Worm (Caenorhabditis elegans) whole organism, mixed stage, embryonic: ENCODE results near the gene fbxb-78.

Experiments
- M03D4.4 ChIP-seq: sonication (generic microtip); optimal IDR thresholded peaks from 2 replicates; lab custom pipeline; 2017; ENCODE audit warnings: mild to moderate bottlenecking, missing genetic modification characterization, missing compliant biosample characterization
- bed-3 ChIP-seq: fragments of 200-800 bp; sonication (Bioruptor generic); optimal IDR thresholded peaks from 3 replicates; lab custom pipeline; 2018; ENCODE audit warnings: mild to moderate bottlenecking, missing genetic modification characterization, moderate library complexity, missing compliant biosample characterization
- ceh-39 ChIP-seq: fragments of 150-350 bp; optimal IDR thresholded peaks from 2 replicates; lab custom pipeline; 2014; ENCODE audit warnings: missing biosample characterization, missing genetic modification characterization
- ceh-43 ChIP-seq: fragments of 200-800 bp; sonication (Bioruptor generic); optimal IDR thresholded peaks from 2 replicates; lab custom pipeline; 2018; ENCODE audit warnings: mild to moderate bottlenecking, missing genetic modification characterization, moderate library complexity, missing compliant biosample characterization
- ceh-83 ChIP-seq: fragments of 200-800 bp; sonication (Bioruptor generic); optimal IDR thresholded peaks from 2 replicates; lab custom pipeline; 2018; ENCODE audit warnings: mild to moderate bottlenecking, missing genetic modification characterization, missing compliant biosample characterization
- ces-1 ChIP-seq: fragments of 150-350 bp; optimal IDR thresholded peaks from 2 replicates; lab custom pipeline; 2014; ENCODE audit warnings: missing biosample characterization, missing genetic modification reagents, missing genetic modification characterization
- cnd-1 ChIP-seq: fragments of 200-800 bp; sonication (Bioruptor generic); optimal IDR thresholded peaks from 2 replicates; lab custom pipeline; 2018; ENCODE audit warnings: mild to moderate bottlenecking, missing genetic modification characterization, missing compliant biosample characterization
- drap-1 ChIP-seq: fragments of 200-800 bp; sonication (Bioruptor generic); optimal IDR thresholded peaks from 3 replicates; lab custom pipeline; 2018; ENCODE audit warnings: mild to moderate bottlenecking, missing genetic modification characterization, missing compliant biosample characterization
- elt-1 ChIP-seq: sonication (generic microtip); optimal IDR thresholded peaks from 2 replicates; lab custom pipeline; 2017; ENCODE audit warnings: missing genetic modification characterization, mild to moderate bottlenecking, missing compliant biosample characterization, antibody characterized with exemption, moderate library complexity, borderline replicate concordance; ENCODE audit not compliant: insufficient read depth
- flh-1 ChIP-seq: fragments of 200-800 bp; sonication (Bioruptor generic); optimal IDR thresholded peaks from 2 replicates; lab custom pipeline; 2018; ENCODE audit warnings: mild to moderate bottlenecking, missing genetic modification characterization, moderate library complexity, missing compliant biosample characterization
- ham-2 ChIP-seq: fragments of 200-800 bp; sonication (Bioruptor generic); optimal IDR thresholded peaks from 2 replicates; lab custom pipeline; 2018; ENCODE audit warnings: mild to moderate bottlenecking, missing genetic modification characterization, missing compliant biosample characterization
- hlh-1 ChIP-seq: fragments of 150-350 bp; optimal IDR thresholded peaks from 2 replicates; lab custom pipeline; 2014; ENCODE audit warnings: missing biosample characterization, missing genetic modification reagents, missing genetic modification characterization
- lin-13 ChIP-seq: fragments of 150-350 bp; optimal IDR thresholded peaks from 2 replicates; lab custom pipeline; 2014; ENCODE audit warnings: missing biosample characterization, missing genetic modification characterization
- lin-32 ChIP-seq: fragments of 200-800 bp; sonication (Bioruptor generic); optimal IDR thresholded peaks from 2 replicates; lab custom pipeline; 2018; ENCODE audit warnings: mild to moderate bottlenecking, missing genetic modification characterization, missing compliant biosample characterization
- lsy-2 ChIP-seq: fragments of 150-350 bp; optimal IDR thresholded peaks from 2 replicates; lab custom pipeline; 2014; ENCODE audit warnings: missing biosample characterization, missing genetic modification characterization
- mab-5 ChIP-seq: fragments of 150-350 bp; optimal IDR thresholded peaks from 2 replicates; lab custom pipeline; 2014; ENCODE audit warnings: missing biosample characterization, missing genetic modification characterization
- mep-1 ChIP-seq: fragments of 150-350 bp; optimal IDR thresholded peaks from 2 replicates; lab custom pipeline; 2017; ENCODE audit warnings: missing biosample characterization, missing genetic modification reagents, missing genetic modification characterization, inconsistent platforms
- mls-2 ChIP-seq: sonication (generic microtip); optimal IDR thresholded peaks from 2 replicates; lab custom pipeline; 2016; ENCODE audit warnings: mild to moderate bottlenecking, missing genetic modification characterization, moderate library complexity, missing compliant biosample characterization
- nhr-12 ChIP-seq: fragments of 150-350 bp; optimal IDR thresholded peaks from 2 replicates; lab custom pipeline; 2014; ENCODE audit warnings: missing biosample characterization, missing genetic modification characterization
- nhr-2 ChIP-seq: fragments of 150-350 bp; optimal IDR thresholded peaks from 2 replicates; lab custom pipeline; 2014; ENCODE audit warnings: missing biosample characterization, missing genetic modification characterization
- nhr-28 ChIP-seq: fragments of 150-350 bp; optimal IDR thresholded peaks from 2 replicates; lab custom pipeline; 2014; ENCODE audit warnings: missing biosample characterization, missing genetic modification characterization
- nhr-76 ChIP-seq: sonication (generic microtip); optimal IDR thresholded peaks from 2 replicates; lab custom pipeline; 2017; ENCODE audit warnings: missing biosample characterization, missing genetic modification characterization
- pha-4 ChIP-seq: fragments of 150-350 bp; optimal IDR thresholded peaks from 2 replicates; lab custom pipeline; 2018; ENCODE audit warnings: missing biosample characterization, missing genetic modification reagents, missing genetic modification characterization
- sem-2 ChIP-seq: fragments of 200-800 bp; sonication (Bioruptor generic); optimal IDR thresholded peaks from 2 replicates; lab custom pipeline; 2018; ENCODE audit warnings: mild to moderate bottlenecking, missing genetic modification characterization, missing compliant biosample characterization
- snpc-4 ChIP-seq: fragments of 150-350 bp; optimal IDR thresholded peaks from 2 replicates; lab custom pipeline; 2014; ENCODE audit warnings: missing biosample characterization, missing genetic modification characterization
- sptf-1 ChIP-seq: sonication (generic microtip); optimal IDR thresholded peaks from 2 replicates; lab custom pipeline; 2017; ENCODE audit warnings: mild to moderate bottlenecking, missing genetic modification characterization, moderate library complexity, missing compliant biosample characterization
- tbx-8 ChIP-seq: fragments of 200-800 bp; sonication (Bioruptor generic); optimal IDR thresholded peaks from 2 replicates; lab custom pipeline; 2018; ENCODE audit warnings: mild to moderate bottlenecking, missing genetic modification characterization, moderate library complexity, missing compliant biosample characterization
- unc-120 ChIP-seq: sonication (generic microtip); optimal IDR thresholded peaks from 2 replicates; lab custom pipeline; 2017; ENCODE audit warnings: missing genetic modification characterization, missing compliant biosample characterization; ENCODE audit not compliant: poor library complexity, severe bottlenecking
- unc-39 ChIP-seq: fragments of 150-350 bp; optimal IDR thresholded peaks from 2 replicates; lab custom pipeline; 2014; ENCODE audit warnings: missing biosample characterization, missing genetic modification characterization
- unc-62 ChIP-seq: fragments of 150-350 bp; optimal IDR thresholded peaks from 2 replicates; lab custom pipeline; 2014; ENCODE audit warnings: missing biosample characterization, missing genetic modification reagents, missing genetic modification characterization
- zip-8 ChIP-seq: fragments of 150-350 bp; optimal IDR thresholded peaks from 2 replicates; lab custom pipeline; 2014; ENCODE audit warnings: missing biosample characterization, missing genetic modification characterization
- ztf-11 ChIP-seq: fragments of 150-350 bp; optimal IDR thresholded peaks from 2 replicates; lab custom pipeline; 2014; ENCODE audit warnings: missing biosample characterization, missing genetic modification characterization

fbxb-78 gene

DNA sequence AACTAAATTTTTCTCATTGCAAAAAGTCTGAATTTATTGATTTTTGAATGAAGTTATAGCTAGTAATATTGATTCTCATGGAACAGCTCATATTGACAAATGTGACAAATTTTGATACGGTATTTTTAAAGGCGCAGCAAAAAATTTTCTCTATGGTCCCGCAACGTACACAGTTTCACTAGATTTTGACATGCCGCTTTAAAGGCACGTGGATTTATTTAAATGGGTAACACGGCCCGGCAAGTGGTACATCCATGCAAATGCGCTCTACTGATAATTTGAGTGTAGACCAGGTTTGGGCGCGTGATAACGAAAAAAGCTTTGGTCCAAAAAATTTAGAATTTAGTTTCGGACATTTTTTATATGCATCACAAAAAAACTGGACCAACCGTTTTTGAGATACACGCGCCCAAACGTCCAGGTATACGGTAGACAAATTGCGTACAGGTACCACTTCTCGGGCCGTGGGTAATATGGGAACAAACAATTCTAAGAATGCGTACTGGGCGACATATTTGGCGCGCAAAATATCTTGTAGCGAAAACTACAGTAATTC is 25.7 kb downstream of the fbxb-78 start:
- peak; percentile 4 for TF ChIP-seq lsy-2 (tag; lab: Kevin White, UChicago)

DNA sequence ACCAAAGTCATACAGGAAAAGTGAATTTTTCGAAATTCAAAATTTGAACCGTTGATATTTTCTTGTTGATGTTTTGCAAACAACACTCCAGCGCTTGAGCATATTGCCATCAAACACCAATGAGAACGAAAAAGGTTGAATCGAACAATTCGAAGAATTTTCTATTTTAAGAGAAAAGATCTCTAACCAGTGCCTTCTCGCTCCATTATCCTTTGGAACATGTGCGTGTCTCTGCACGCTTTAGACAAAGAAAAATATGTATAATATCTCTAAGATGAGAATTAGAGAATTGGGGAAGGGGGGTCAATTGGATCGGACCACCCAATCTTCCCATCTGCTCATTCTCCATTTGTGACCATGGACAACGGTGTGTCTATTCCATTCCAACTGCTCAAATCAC is 26.5 kb downstream of the fbxb-78 start, which contains the start of gene Y17G9B.2:
Gene Y17G9B.2, plus strand, starts transcription at position 301 of the 400 bp plus-strand sequence.
- TF ChIP-seq flh-1 (GFP tag; lab: Kevin White, UChicago): no peak
- no peak for TF ChIP-seq nhr-12 (tag; lab: Kevin White, UChicago)
- no peak for TF ChIP-seq bed-3 (GFP tag; lab: Kevin White, UChicago)
- TF ChIP-seq nhr-28: no peak
- no peak for TF ChIP-seq unc-39 (tag; lab: Kevin White, UChicago)
- no peak for TF ChIP-seq sptf-1
- no peak for TF ChIP-seq lin-13 (tag; lab: Kevin White, UChicago)
- TF ChIP-seq nhr-2 (tag; lab: Kevin White, UChicago): no peak

DNA sequence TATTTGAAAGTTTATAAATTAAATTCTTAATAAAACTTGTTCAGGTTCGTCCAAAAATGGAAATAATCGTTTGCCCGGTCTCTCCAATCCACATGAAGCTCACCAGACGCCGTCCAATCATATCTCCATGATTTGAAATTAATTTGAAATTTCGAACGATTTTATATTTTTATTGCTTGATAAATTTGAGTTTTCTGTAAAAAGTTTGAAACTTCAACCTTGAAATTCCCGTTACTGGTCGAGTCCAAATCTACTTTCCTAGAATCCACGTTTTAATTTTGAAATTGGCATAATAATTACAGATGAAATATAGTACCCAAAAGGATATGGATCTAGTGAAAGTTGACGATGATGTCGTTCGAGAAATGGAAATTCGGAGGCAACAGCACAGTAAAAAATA is 27.1 kb downstream of the fbxb-78 start, which contains the start of gene npp-26:
Gene npp-26, plus strand, starts transcription at position 301 of the 400 bp plus-strand sequence.
- no peak for TF ChIP-seq unc-120
- TF ChIP-seq zip-8 (tag; lab: Kevin White, UChicago): no peak
- no peak for TF ChIP-seq ceh-43
- TF ChIP-seq ceh-83 (GFP tag; lab: Kevin White, UChicago): no peak
- TF ChIP-seq nhr-12 (tag; lab: Kevin White, UChicago): no peak
- no peak for TF ChIP-seq drap-1
- no peak for TF ChIP-seq nhr-28

DNA sequence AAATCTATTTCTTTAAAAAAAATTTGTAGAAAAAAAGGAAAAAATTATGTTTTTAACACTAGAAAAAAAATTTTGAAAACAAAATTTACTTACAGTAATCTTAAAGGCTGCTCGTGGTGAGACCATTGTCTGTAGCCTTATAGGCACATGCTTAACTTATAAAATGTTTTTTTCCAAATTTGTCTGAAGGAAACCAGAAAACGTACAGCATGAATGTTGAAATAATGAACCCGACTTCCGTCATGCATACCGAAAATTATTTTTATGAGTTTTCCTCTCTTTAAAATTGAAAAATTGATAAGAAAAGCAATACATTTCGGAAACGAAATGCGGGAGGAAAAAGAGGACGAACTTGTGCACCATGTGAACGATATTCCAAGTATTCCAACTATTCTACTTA is 34.4 kb downstream of the fbxb-78 start, which contains the start of gene R11E3.2:
Gene R11E3.2, plus strand, starts transcription at position 301 of the 400 bp plus-strand sequence.
- TF ChIP-seq ces-1 (no peak), snpc-4 (tag; lab: Kevin White, UChicago) (no peak), ceh-43 (no peak), ceh-39 (tag; lab: Kevin White, UChicago) (no peak), M03D4.4 (tag; lab: Kevin White, UChicago) (no peak)

- TF ChIP-seq nhr-12 (tag; lab: Kevin White, UChicago) (no peak), lin-32 (GFP tag; lab: Kevin White, UChicago) (no peak), mab-5 (tag; lab: Kevin White, UChicago) (no peak), pha-4 (tag; lab: Kevin White, UChicago) (no peak), ztf-11 (tag; lab: Kevin White, UChicago) (no peak), unc-62 (GFP tag; lab: Kevin White, UChicago) (no peak), elt-1 (tag; lab: Kevin White, UChicago) (no peak), cnd-1 (tag; lab: Kevin White, UChicago) (no peak), snpc-4 (tag; lab: Kevin White, UChicago) (no peak), nhr-76 (tag; lab: Kevin White, UChicago) (no peak), mep-1 (no peak)
Observed at ce11 chrIV:4776001-4776400, 38.6 kb downstream of the fbxb-78 start, which contains the start of gene R11E3.19. R11E3.19 (minus strand) TSS chrIV:4776101.

DNA sequence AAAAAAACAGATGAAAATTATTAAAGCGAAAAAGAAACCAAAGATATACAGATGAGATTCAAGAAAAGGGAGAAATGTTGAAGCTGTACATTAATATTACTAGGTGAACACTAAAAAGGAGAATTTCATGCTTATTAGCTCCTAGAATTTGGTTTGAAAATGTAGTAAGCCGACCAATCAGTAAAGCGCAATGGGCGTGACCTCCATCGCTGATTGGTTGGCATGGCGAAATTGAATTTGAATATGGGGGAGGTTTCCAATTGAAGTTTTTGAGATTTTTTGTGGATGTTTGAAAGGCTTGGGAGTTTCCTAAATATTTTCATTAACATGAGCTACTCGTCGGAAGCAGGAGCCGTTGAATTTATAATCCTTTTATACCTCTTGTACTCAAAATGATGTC is 39.1 kb downstream of the fbxb-78 start:
- TF ChIP-seq mab-5 (tag; lab: Kevin White, UChicago) (no peak), ham-2 (no peak), mep-1 (no peak), sem-2 (GFP tag; lab: Kevin White, UChicago) (no peak), hlh-1 (tag; lab: Kevin White, UChicago) (no peak), mls-2 (no peak), cnd-1 (tag; lab: Kevin White, UChicago) (no peak), nhr-28 (no peak), tbx-8 (no peak), ceh-39 (tag; lab: Kevin White, UChicago) (no peak), unc-39 (tag; lab: Kevin White, UChicago) (no peak), lsy-2 (tag; lab: Kevin White, UChicago) (no peak), zip-8 (tag; lab: Kevin White, UChicago) (no peak), M03D4.4 (tag; lab: Kevin White, UChicago) (no peak), ceh-43 (no peak), ces-1 (no peak), bed-3 (GFP tag; lab: Kevin White, UChicago) (no peak)
